Fruit fly (Drosophila melanogaster) whole organism, pupa: ENCODE measurements around the gene CG13060.

Source experiments
- CG10348 ChIP-seq: fragments of 200-800 bp; sonication (Bioruptor generic); IDR thresholded peaks from 2 replicates; pipeline ENCODE4 v1.3.6; 2022; ENCODE audit warnings: missing biosample characterization, missing genetic modification characterization
- CG13204 ChIP-seq: fragments of 200-800 bp; sonication (Bioruptor generic); optimal IDR thresholded peaks from 2 replicates; lab custom pipeline; 2018; ENCODE audit warnings: missing biosample characterization, mild to moderate bottlenecking, missing genetic modification characterization, moderate library complexity
- CG32121 ChIP-seq: fragments of 200-800 bp; sonication (Bioruptor generic); IDR thresholded peaks from 2 replicates; pipeline ENCODE4 v1.3.6; 2022; ENCODE audit warnings: missing biosample characterization, missing genetic modification characterization
- CG4496 ChIP-seq: fragments of 200-800 bp; sonication (Bioruptor generic); IDR thresholded peaks from 3 replicates; pipeline ENCODE4 v1.3.6; 2022; ENCODE audit warnings: missing biosample characterization, missing genetic modification characterization
- CG8159 ChIP-seq: fragments of 200-800 bp; sonication (Bioruptor generic); optimal IDR thresholded peaks from 3 replicates; lab custom pipeline; 2018; ENCODE audit warnings: missing biosample characterization, mild to moderate bottlenecking, missing genetic modification characterization, moderate library complexity
- CG8301 ChIP-seq: fragments of 200-800 bp; sonication (Bioruptor generic); optimal IDR thresholded peaks from 2 replicates; lab custom pipeline; 2018; ENCODE audit warnings: missing biosample characterization, mild to moderate bottlenecking, missing genetic modification characterization
- EcR ChIP-seq: fragments of 200-800 bp; sonication (Bioruptor generic); optimal IDR thresholded peaks from 3 replicates; lab custom pipeline; 2019; ENCODE audit warnings: missing biosample characterization, missing genetic modification characterization, mild to moderate bottlenecking, moderate library complexity, missing genetic modification reagents
- Ets98B ChIP-seq: fragments of 200-800 bp; sonication (Bioruptor generic); IDR thresholded peaks from 2 replicates; pipeline ENCODE4 v1.3.6; 2022; ENCODE audit warnings: missing biosample characterization, missing genetic modification characterization
- Pif1A ChIP-seq: fragments of 200-800 bp; sonication (Bioruptor generic); optimal IDR thresholded peaks from 3 replicates; lab custom pipeline; 2016; ENCODE audit warnings: missing biosample characterization, missing genetic modification characterization

DNA sequence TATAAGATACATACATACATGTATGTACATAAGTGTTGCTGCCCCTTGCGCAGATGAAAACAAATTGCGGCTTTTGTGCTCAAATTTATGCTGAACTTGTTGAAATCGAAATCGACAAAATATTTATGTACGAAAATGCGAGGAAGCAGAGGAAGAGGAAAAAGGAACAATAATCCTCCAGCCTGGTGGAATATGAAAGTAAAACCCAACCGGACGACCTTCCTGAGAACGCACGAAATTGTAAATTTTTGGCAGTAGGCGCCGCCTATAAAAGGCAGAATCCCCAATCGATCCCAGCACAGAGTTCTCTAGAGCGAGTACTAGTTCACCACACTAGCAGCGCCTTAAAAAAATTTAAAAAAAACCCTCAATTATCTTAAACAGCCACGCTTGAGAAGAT lies 44.9 kb downstream of the CG13060 start, which contains the start of gene Cpr72Eb:
- TF ChIP-seq CG8159 (tag; lab: Kevin White, UChicago) (no peak), CG8301 (tag; lab: Kevin White, UChicago) (no peak), Pif1A (GFP tag; lab: Kevin White, UChicago) (no peak), Ets98B (GFP tag; lab: Robert Waterston, UW) (no peak), EcR (no peak), CG4496 (GFP tag; lab: Robert Waterston, UW) (no peak), CG10348 (GFP tag; lab: Robert Waterston, UW) (no peak), CG32121 (GFP tag; lab: Robert Waterston, UW) (no peak), CG13204 (GFP tag; lab: Kevin White, UChicago) (no peak)
